Worm (Caenorhabditis elegans): ENCODE data around the gene R04F11.5.

Gene R04F11.5

DNA sequence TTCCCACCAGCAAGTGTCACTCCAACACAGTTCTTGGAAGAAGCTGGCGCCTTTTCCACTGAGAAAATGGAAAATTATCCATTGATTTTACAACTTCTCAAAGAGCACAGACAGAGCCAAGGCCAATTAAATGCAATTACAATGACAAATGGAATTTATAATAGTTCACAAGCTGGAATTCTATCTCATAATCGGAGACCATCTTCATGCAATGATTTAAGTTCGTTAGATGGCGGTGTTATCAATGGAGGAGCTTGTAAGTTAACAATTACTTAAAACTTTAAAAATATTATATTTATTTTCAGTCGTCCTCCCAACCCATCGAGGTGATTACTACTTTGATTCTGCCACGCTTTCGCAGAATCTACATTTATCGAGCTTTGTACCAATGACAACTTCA is 12.1 kb downstream of the R04F11.5 start:
- no peak for TF ChIP-seq snpc-4 (tag; optimal IDR thresholded peaks at IDR 0.05)
- no peak for TF ChIP-seq ceh-82 (tag; optimal IDR thresholded peaks at IDR 0.05)
- TF ChIP-seq egl-27 (tag; optimal IDR thresholded peaks at IDR 0.05) = no peak
- no peak for TF ChIP-seq fos-1 (tag; optimal IDR thresholded peaks at IDR 0.05)
- no peak for TF ChIP-seq nhr-237 (tag; optimal IDR thresholded peaks at IDR 0.05)
- TF ChIP-seq jun-1 (tag; optimal IDR thresholded peaks at IDR 0.05) = no peak
- TF ChIP-seq ceh-16 (tag; optimal IDR thresholded peaks at IDR 0.05) = no peak
- no peak for TF ChIP-seq elt-2 (tag; optimal IDR thresholded peaks at IDR 0.05)
- no peak for TF ChIP-seq lin-39 (tag; optimal IDR thresholded peaks at IDR 0.05)
- TF ChIP-seq elt-3 (tag; optimal IDR thresholded peaks at IDR 0.05) = no peak
- TF ChIP-seq zag-1 (tag; optimal IDR thresholded peaks at IDR 0.05) = no peak
- TF ChIP-seq ceh-9 (tag; optimal IDR thresholded peaks at IDR 0.05) = no peak
- no peak for TF ChIP-seq unc-62 (GFP tag; optimal IDR thresholded peaks at IDR 0.05)

ce11 chrV:12303453-12304077 is 14.3 kb downstream of the R04F11.5 start:
- peak; percentile 67 for TF ChIP-seq zag-1 (tag; optimal IDR thresholded peaks at IDR 0.05)
- peak; percentile 58 for TF ChIP-seq egl-5 (tag; optimal IDR thresholded peaks at IDR 0.05)
- TF ChIP-seq tbx-2 (tag; optimal IDR thresholded peaks at IDR 0.05) = peak; percentile 95
- peak; percentile 5 for TF ChIP-seq mml-1 (tag; optimal IDR thresholded peaks at IDR 0.05)
- TF ChIP-seq ZK546.5 (tag; optimal IDR thresholded peaks at IDR 0.05) = peak; percentile 7
- TF ChIP-seq hmg-11 (tag; optimal IDR thresholded peaks at IDR 0.05) = peak; percentile 100
- TF ChIP-seq ama-1 (optimal IDR thresholded peaks at IDR 0.05) = peak; percentile 88
- TF ChIP-seq ceh-16 (tag; optimal IDR thresholded peaks at IDR 0.05) = peak; percentile 37
- no peak for TF ChIP-seq mdl-1 (tag; optimal IDR thresholded peaks at IDR 0.05)
- peak; percentile 79 for TF ChIP-seq nhr-76 (tag; optimal IDR thresholded peaks at IDR 0.05)
- TF ChIP-seq nhr-12 (tag; optimal IDR thresholded peaks at IDR 0.05) = peak; percentile 4
- TF ChIP-seq nhr-77 (tag; optimal IDR thresholded peaks at IDR 0.05) = peak; percentile 75
- peak; percentile 1 for TF ChIP-seq egl-27 (tag; optimal IDR thresholded peaks at IDR 0.05)
- peak; percentile 6 for TF ChIP-seq nhr-67 (tag; optimal IDR thresholded peaks at IDR 0.05)
- peak; percentile 26 for TF ChIP-seq nhr-11 (tag; optimal IDR thresholded peaks at IDR 0.05)
- TF ChIP-seq lin-15B (tag; optimal IDR thresholded peaks at IDR 0.05) = peak; percentile 35
- no peak for TF ChIP-seq unc-39 (tag; optimal IDR thresholded peaks at IDR 0.05)
- TF ChIP-seq lsy-12 (tag; optimal IDR thresholded peaks at IDR 0.05) = peak; percentile 94
- peak; percentile 63 for TF ChIP-seq elt-2 (tag; optimal IDR thresholded peaks at IDR 0.05)
- peak; percentile 5 for TF ChIP-seq sea-2 (GFP tag; optimal IDR thresholded peaks at IDR 0.05)
- no peak for TF ChIP-seq ceh-9 (tag; optimal IDR thresholded peaks at IDR 0.05)
- TF ChIP-seq ceh-82 (tag; optimal IDR thresholded peaks at IDR 0.05) = peak; percentile 94
- peak; percentile 42 for TF ChIP-seq ztf-11 (tag; optimal IDR thresholded peaks at IDR 0.05)
- TF ChIP-seq ztf-4 (tag; optimal IDR thresholded peaks at IDR 0.05) = peak; percentile 71
- no peak for TF ChIP-seq fos-1 (tag; optimal IDR thresholded peaks at IDR 0.05)
- TF ChIP-seq pha-4 (tag; optimal IDR thresholded peaks at IDR 0.05) = peak; percentile 75
- peak; percentile 70 for TF ChIP-seq nhr-23 (tag; optimal IDR thresholded peaks at IDR 0.05)
- peak; percentile 19 for TF ChIP-seq pqm-1 (tag; optimal IDR thresholded peaks at IDR 0.05)
- TF ChIP-seq nhr-43 (tag; optimal IDR thresholded peaks at IDR 0.05; ENCODE audit: poor library complexity, severe bottlenecking) = peak; percentile 97
- peak; percentile 66 for TF ChIP-seq jun-1 (tag; optimal IDR thresholded peaks at IDR 0.05)
- peak; percentile 16 for TF ChIP-seq elt-1 (tag; optimal IDR thresholded peaks at IDR 0.05)
- TF ChIP-seq nhr-237 (tag; optimal IDR thresholded peaks at IDR 0.05) = no peak
- TF ChIP-seq daf-12 (tag; optimal IDR thresholded peaks at IDR 0.05) = no peak
- TF ChIP-seq R02D3.7 (tag; optimal IDR thresholded peaks at IDR 0.05) = peak; percentile 69
- no peak for TF ChIP-seq fkh-2 (tag; optimal IDR thresholded peaks at IDR 0.05)
- TF ChIP-seq skn-1 (tag; optimal IDR thresholded peaks at IDR 0.05) = peak; percentile 80
- TF ChIP-seq elt-3 (tag; optimal IDR thresholded peaks at IDR 0.05) = peak in 2 of 3 experiments; percentile 28 to 77
- no peak for TF ChIP-seq eor-1 (tag; optimal IDR thresholded peaks at IDR 0.05)
- peak; percentile 46 for TF ChIP-seq ceh-28 (tag; optimal IDR thresholded peaks at IDR 0.05)
- TF ChIP-seq nfya-1 (tag; optimal IDR thresholded peaks at IDR 0.05; ENCODE audit: insufficient read depth) = peak; percentile 70
- peak; percentile 13 for TF ChIP-seq unc-62 (GFP tag; optimal IDR thresholded peaks at IDR 0.05)
- TF ChIP-seq nhr-28 (tag; optimal IDR thresholded peaks at IDR 0.05) = peak; percentile 56
- TF ChIP-seq fkh-10 (GFP tag; optimal IDR thresholded peaks at IDR 0.05) = peak; percentile 45
- no peak for TF ChIP-seq snpc-4 (tag; optimal IDR thresholded peaks at IDR 0.05)
- peak; percentile 70 for TF ChIP-seq nhr-25 (tag; optimal IDR thresholded peaks at IDR 0.05)
- TF ChIP-seq lin-39 (tag; optimal IDR thresholded peaks at IDR 0.05) = peak; percentile 89
- peak; percentile 82 for TF ChIP-seq aly-2 (tag; optimal IDR thresholded peaks at IDR 0.05)

Data from whole organism, L3 larva.